Worm (Caenorhabditis elegans) whole organism, L1 larva: ENCODE data around the gene F14E5.2.

ENCODE experiments used
- ama-1 ChIP-seq: fragments of 150-350 bp; optimal IDR thresholded peaks from 2 replicates; lab custom pipeline; 2014
- dsc-1 ChIP-seq: sonication (generic microtip); optimal IDR thresholded peaks from 2 replicates; lab custom pipeline; 2016; ENCODE audit warnings: mild to moderate bottlenecking, missing genetic modification characterization, missing compliant biosample characterization
- nhr-11 ChIP-seq: fragments of 150-350 bp; optimal IDR thresholded peaks from 2 replicates; lab custom pipeline; 2014; ENCODE audit warnings: missing biosample characterization, missing genetic modification characterization
- unc-62 ChIP-seq: fragments of 150-350 bp; optimal IDR thresholded peaks from 2 replicates; lab custom pipeline; 2014; ENCODE audit warnings: missing biosample characterization, missing genetic modification reagents, missing genetic modification characterization

DNA sequence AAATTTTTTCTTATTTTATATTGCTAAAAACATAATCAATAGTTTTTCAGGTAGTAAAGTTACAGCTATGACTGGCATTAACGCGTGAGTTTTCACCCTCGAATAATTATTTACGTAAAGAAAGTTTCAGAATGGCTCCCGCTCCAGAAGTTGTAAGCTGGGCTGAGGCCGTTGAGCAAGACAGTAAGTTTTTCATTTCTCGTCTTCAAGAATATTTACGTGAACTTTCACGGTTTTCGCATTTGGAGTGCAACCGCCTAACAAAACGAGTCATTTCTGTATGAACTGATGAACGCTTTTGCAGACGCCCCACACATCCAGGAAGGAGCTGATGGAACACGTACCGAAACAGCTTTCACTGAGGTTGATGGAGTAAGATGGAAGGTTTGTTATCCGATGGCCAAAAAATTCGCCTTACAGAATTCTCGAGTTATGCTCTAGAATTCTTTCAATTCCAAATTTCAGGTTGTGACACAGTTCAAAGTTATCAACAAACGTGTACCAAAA, 14.1 kb upstream of the F14E5.2 start, which contains the start of gene eif-3.G:
- TF ChIP-seq dsc-1, result no peak
- no peak for TF ChIP-seq ama-1
- TF ChIP-seq unc-62, result no peak
- TF ChIP-seq nhr-11, result no peak
